Fruit fly (Drosophila melanogaster) whole organism, embryonic: ENCODE measurements around the gene CG10132.
A peak's percentile ranks its signal among the peaks of the same experiment; 100 is the strongest.

Experiments
- Asciz ChIP-seq: fragments of 200-800 bp; sonication (Bioruptor generic); optimal IDR thresholded peaks from 2 replicates; lab custom pipeline; 2017; ENCODE audit warnings: missing biosample characterization, mild to moderate bottlenecking, missing genetic modification characterization, missing genetic modification reagents
- B-H1 ChIP-seq: fragments of 200-800 bp; sonication (Bioruptor generic); IDR thresholded peaks from 3 replicates; pipeline ENCODE4 v1.3.6; 2022; ENCODE audit warnings: missing biosample characterization, missing genetic modification characterization
- CG10267 ChIP-seq: fragments of 200-800 bp; sonication (Bioruptor generic); optimal IDR thresholded peaks from 2 replicates; lab custom pipeline; 2018; ENCODE audit warnings: missing biosample characterization, mild to moderate bottlenecking, missing genetic modification characterization, moderate library complexity
- CG12659 ChIP-seq: fragments of 200-800 bp; sonication (Bioruptor generic); optimal IDR thresholded peaks from 3 replicates; lab custom pipeline; 2017; ENCODE audit warnings: mild to moderate bottlenecking, missing biosample characterization, missing genetic modification reagents, missing genetic modification characterization
- CG13624 ChIP-seq: fragments of 200-800 bp; sonication (Bioruptor generic); optimal IDR thresholded peaks from 2 replicates; lab custom pipeline; 2016; ENCODE audit warnings: missing biosample characterization, missing genetic modification characterization
- CG13894 ChIP-seq: fragments of 200-800 bp; sonication (Bioruptor generic); optimal IDR thresholded peaks from 3 replicates; lab custom pipeline; 2018; ENCODE audit warnings: missing biosample characterization, mild to moderate bottlenecking, missing genetic modification characterization, moderate library complexity
- CG15479 ChIP-seq: fragments of 200-800 bp; sonication (Bioruptor generic); optimal IDR thresholded peaks from 3 replicates; lab custom pipeline; 2019; ENCODE audit warnings: missing biosample characterization, mild to moderate bottlenecking, missing genetic modification characterization, moderate library complexity
- CG15696 ChIP-seq: fragments of 200-800 bp; sonication (Bioruptor generic); optimal IDR thresholded peaks from 2 replicates; lab custom pipeline; 2019; ENCODE audit warnings: missing biosample characterization, mild to moderate bottlenecking, missing genetic modification characterization, moderate library complexity
- CG17186 ChIP-seq: fragments of 200-800 bp; sonication (Bioruptor generic); optimal IDR thresholded peaks from 3 replicates; lab custom pipeline; 2017; ENCODE audit warnings: missing biosample characterization, missing genetic modification reagents, missing genetic modification characterization
- CG17385 ChIP-seq: fragments of 200-800 bp; sonication (Bioruptor generic); optimal IDR thresholded peaks from 3 replicates; lab custom pipeline; 2018; ENCODE audit warnings: missing biosample characterization, mild to moderate bottlenecking, missing genetic modification characterization
- CG2202 ChIP-seq: fragments of 200-800 bp; sonication (Bioruptor generic); optimal IDR thresholded peaks from 2 replicates; lab custom pipeline; 2018; ENCODE audit warnings: missing biosample characterization, mild to moderate bottlenecking, missing genetic modification characterization
- CG30431 ChIP-seq: fragments of 200-800 bp; sonication (Bioruptor generic); optimal IDR thresholded peaks from 2 replicates; lab custom pipeline; 2017; ENCODE audit warnings: missing biosample characterization, missing genetic modification characterization
- CG31388 ChIP-seq: fragments of 200-800 bp; sonication (Bioruptor generic); optimal IDR thresholded peaks from 2 replicates; lab custom pipeline; 2016; ENCODE audit warnings: missing biosample characterization, missing genetic modification characterization
- CG32532 ChIP-seq: fragments of 200-800 bp; sonication (Bioruptor generic); IDR thresholded peaks from 2 replicates; pipeline ENCODE4 v1.3.6; 2022; ENCODE audit warnings: missing biosample characterization, missing genetic modification characterization
- CG8388 ChIP-seq: fragments of 200-800 bp; sonication (Bioruptor generic); optimal IDR thresholded peaks from 2 replicates; lab custom pipeline; 2019; ENCODE audit warnings: missing biosample characterization, mild to moderate bottlenecking, missing genetic modification characterization, moderate library complexity
- CG9609 ChIP-seq: fragments of 200-800 bp; sonication (Bioruptor generic); optimal IDR thresholded peaks from 3 replicates; lab custom pipeline; 2016; ENCODE audit warnings: missing biosample characterization, missing genetic modification characterization
- CTCF ChIP-seq: fragments of 200-800 bp; sonication (Bioruptor generic); optimal IDR thresholded peaks from 2 replicates; lab custom pipeline; 2017; ENCODE audit warnings: missing biosample characterization, mild to moderate bottlenecking, missing genetic modification characterization, moderate library complexity
- Dek ChIP-seq: fragments of 200-800 bp; sonication (Bioruptor generic); optimal IDR thresholded peaks from 3 replicates; lab custom pipeline; 2019; ENCODE audit warnings: missing biosample characterization, mild to moderate bottlenecking, missing genetic modification characterization, moderate library complexity
- Doc3 ChIP-seq: fragments of 200-800 bp; sonication (Bioruptor generic); IDR thresholded peaks from 3 replicates; pipeline ENCODE4 v1.3.6; 2022; ENCODE audit warnings: missing biosample characterization, missing genetic modification characterization; ENCODE audit not compliant: partially characterized antibody
- GATAe ChIP-seq: fragments of 200-800 bp; sonication (Bioruptor generic); conservative IDR thresholded peaks from 2 replicates; pipeline ENCODE4 v1.3.6; 2022; ENCODE audit warnings: missing biosample characterization, missing genetic modification characterization
- HLH4C ChIP-seq: fragments of 200-800 bp; sonication (Bioruptor generic); IDR thresholded peaks from 3 replicates; pipeline ENCODE4 v1.3.6; 2022; ENCODE audit warnings: missing biosample characterization, missing genetic modification characterization; ENCODE audit not compliant: partially characterized antibody
- Meics ChIP-seq: fragments of 200-800 bp; sonication (Bioruptor generic); optimal IDR thresholded peaks from 2 replicates; lab custom pipeline; 2017; ENCODE audit warnings: missing biosample characterization, mild to moderate bottlenecking, missing genetic modification characterization
- Rfx ChIP-seq: fragments of 200-800 bp; sonication (Bioruptor generic); IDR thresholded peaks from 2 replicates; pipeline ENCODE4 v1.3.6; 2022; ENCODE audit warnings: missing biosample characterization, missing genetic modification characterization
- Sry-β ChIP-seq: fragments of 200-800 bp; sonication (Bioruptor generic); optimal IDR thresholded peaks from 2 replicates; lab custom pipeline; 2018; ENCODE audit warnings: missing biosample characterization, mild to moderate bottlenecking, missing genetic modification characterization, moderate library complexity
- Sry-δ ChIP-seq: fragments of 200-800 bp; sonication (Bioruptor generic); optimal IDR thresholded peaks from 2 replicates; lab custom pipeline; 2016; ENCODE audit warnings: missing biosample characterization, missing genetic modification characterization
- Xrp1 ChIP-seq: fragments of 200-800 bp; sonication (Bioruptor generic); IDR thresholded peaks from 2 replicates; pipeline ENCODE4 v1.3.6; 2022; ENCODE audit warnings: missing biosample characterization, missing genetic modification characterization
- ac ChIP-seq: fragments of 200-800 bp; sonication (Bioruptor generic); optimal IDR thresholded peaks from 3 replicates; lab custom pipeline; 2017; ENCODE audit warnings: missing biosample characterization, mild to moderate bottlenecking, missing genetic modification characterization
- amos ChIP-seq: fragments of 200-800 bp; sonication (Bioruptor generic); IDR thresholded peaks from 2 replicates; pipeline ENCODE4 v1.3.6; 2022; ENCODE audit warnings: missing biosample characterization, missing genetic modification characterization; ENCODE audit not compliant: partially characterized antibody
- ara ChIP-seq: fragments of 200-800 bp; sonication (Bioruptor generic); IDR thresholded peaks from 2 replicates; pipeline ENCODE4 v1.3.6; 2022; ENCODE audit warnings: missing biosample characterization, missing genetic modification characterization
- ato ChIP-seq: fragments of 200-800 bp; sonication (Bioruptor generic); IDR thresholded peaks from 2 replicates; pipeline ENCODE4 v1.3.6; 2022; ENCODE audit warnings: missing biosample characterization, missing genetic modification characterization; ENCODE audit not compliant: partially characterized antibody
- bbx ChIP-seq: fragments of 200-800 bp; sonication (Bioruptor generic); IDR thresholded peaks from 2 replicates; pipeline ENCODE4 v1.3.6; 2022; ENCODE audit warnings: missing biosample characterization, missing genetic modification characterization; ENCODE audit not compliant: partially characterized antibody
- br ChIP-seq: fragments of >200 bp; optimal IDR thresholded peaks from 2 replicates; lab custom pipeline; 2017
- esg ChIP-seq: fragments of 200-800 bp; sonication (Bioruptor generic); conservative IDR thresholded peaks from 2 replicates; pipeline ENCODE4 v1.3.6; 2022; ENCODE audit warnings: missing biosample characterization, missing genetic modification characterization
- fd96Cb ChIP-seq: fragments of 200-800 bp; sonication (Bioruptor generic); optimal IDR thresholded peaks from 2 replicates; lab custom pipeline; 2018; ENCODE audit warnings: missing biosample characterization, mild to moderate bottlenecking, missing genetic modification characterization, moderate library complexity
- hb ChIP-seq: fragments of 200-800 bp; sonication (Bioruptor generic); IDR thresholded peaks from 3 replicates; pipeline ENCODE4 v1.3.6; 2022; ENCODE audit warnings: missing biosample characterization, missing genetic modification characterization; ENCODE audit not compliant: partially characterized antibody
- ind ChIP-seq: fragments of 200-800 bp; sonication (Bioruptor generic); optimal IDR thresholded peaks from 3 replicates; lab custom pipeline; 2016; ENCODE audit warnings: missing biosample characterization, missing genetic modification characterization
- lola ChIP-seq, 3 experiments: fragments of >200 bp in 2 of 3; fragments of 200-800 bp in 1 of 3; sonication (Bioruptor generic) in 1 of 3; optimal IDR thresholded peaks; 2 replicates each; lab custom pipeline; 2017 to 2019; ENCODE audit warnings: missing biosample characterization in 3 of 3, missing genetic modification characterization in 3 of 3, mild to moderate bottlenecking in 1 of 3, moderate library complexity in 1 of 3
- nerfin-1 ChIP-seq: fragments of 200-800 bp; sonication (Bioruptor generic); optimal IDR thresholded peaks from 3 replicates; lab custom pipeline; 2019; ENCODE audit warnings: missing biosample characterization, mild to moderate bottlenecking, missing genetic modification characterization, moderate library complexity
- row ChIP-seq: fragments of 200-800 bp; sonication (Bioruptor generic); IDR thresholded peaks from 3 replicates; pipeline ENCODE4 v1.3.6; 2022; ENCODE audit warnings: missing biosample characterization, missing genetic modification characterization
- sc ChIP-seq, 3 experiments: fragments of >200 bp in 2 of 3; fragments of 200-800 bp in 1 of 3; sonication (Bioruptor generic) in 1 of 3; optimal IDR thresholded peaks; 2 replicates in 2 of 3; 3 replicates in 1 of 3; lab custom pipeline; 2017; ENCODE audit warnings: mild to moderate bottlenecking in 1 of 3, missing biosample characterization in 1 of 3, missing genetic modification characterization in 1 of 3, missing genetic modification reagents in 1 of 3
- schlank ChIP-seq: fragments of 200-800 bp; sonication (Bioruptor generic); optimal IDR thresholded peaks from 2 replicates; lab custom pipeline; 2018; ENCODE audit warnings: missing biosample characterization, mild to moderate bottlenecking, missing genetic modification characterization
- scrt ChIP-seq: fragments of 200-800 bp; sonication (Bioruptor generic); optimal IDR thresholded peaks from 2 replicates; lab custom pipeline; 2018; ENCODE audit warnings: missing biosample characterization, mild to moderate bottlenecking, missing genetic modification characterization, moderate library complexity
- sna ChIP-seq: fragments of 200-800 bp; sonication (Bioruptor generic); IDR thresholded peaks from 2 replicates; pipeline ENCODE4 v1.3.6; 2022; ENCODE audit warnings: missing biosample characterization, missing genetic modification characterization; ENCODE audit not compliant: partially characterized antibody
- twi ChIP-seq: fragments of 200-800 bp; optimal IDR thresholded peaks from 2 replicates; lab custom pipeline; 2019; ENCODE audit warnings: missing biosample characterization, mild to moderate bottlenecking, missing genetic modification characterization, moderate library complexity
- unc-4 ChIP-seq: fragments of 200-800 bp; sonication (Bioruptor generic); IDR thresholded peaks from 2 replicates; pipeline ENCODE4 v1.3.6; 2022; ENCODE audit warnings: missing biosample characterization, missing genetic modification characterization; ENCODE audit not compliant: partially characterized antibody
- vfl ChIP-seq: fragments of 200-800 bp; sonication (Bioruptor generic); optimal IDR thresholded peaks from 2 replicates; lab custom pipeline; 2016; ENCODE audit warnings: missing biosample characterization, missing genetic modification characterization
- zfh1 ChIP-seq: fragments of 200-800 bp; sonication (Bioruptor generic); IDR thresholded peaks from 3 replicates; pipeline ENCODE4 v1.3.6; 2022; ENCODE audit warnings: missing biosample characterization, missing genetic modification characterization

Gene CG10132

dm6 chr2L:19492934-19493686 lies 25.5 kb upstream of the CG10132 start, which contains the start of the genes swm and Ctu2 (continued):
- 0 out of 2 replicates have a peak, but pooled peaks have one; percentile 24 for TF ChIP-seq GATAe (GFP tag; lab: Robert Waterston, UW)
- TF ChIP-seq sc (optimal IDR thresholded peaks at IDR 0.05; lab: Kevin White, UChicago), result no peak
- no peak for TF ChIP-seq sc (GFP tag; optimal IDR thresholded peaks at IDR 0.05; lab: Kevin White, UChicago)
- TF ChIP-seq Xrp1 (GFP tag; lab: Robert Waterston, UW), result peak; percentile 72
- peak; percentile 79 for TF ChIP-seq CG10267 (tag; lab: Kevin White, UChicago)
- no peak for TF ChIP-seq CTCF (GFP tag; lab: Kevin White, UChicago)
- TF ChIP-seq CG17385, result peak; percentile 94
- peak; percentile 90 for TF ChIP-seq row (GFP tag; lab: Robert Waterston, UW)
- peak; percentile 94 for TF ChIP-seq Sry-β (GFP tag; lab: Kevin White, UChicago)
- peak; percentile 70 for TF ChIP-seq Doc3
- TF ChIP-seq Meics, result no peak
- no peak for TF ChIP-seq ato (GFP tag; lab: Robert Waterston, UW)
- no peak for TF ChIP-seq Asciz (GFP tag; lab: Kevin White, UChicago)
- TF ChIP-seq scrt (GFP tag; lab: Kevin White, UChicago), result no peak
- TF ChIP-seq schlank (tag; lab: Kevin White, UChicago), result no peak
- TF ChIP-seq ind, result peak; percentile 68
- TF ChIP-seq unc-4, result peak; percentile 67; the same call in 1 of the 2 replicates
- TF ChIP-seq hb, result peak; percentile 62; the same call in 1 of the 3 replicates
- TF ChIP-seq CG30431, result no peak
- TF ChIP-seq Dek (tag; lab: Kevin White, UChicago), result peak; percentile 68
- TF ChIP-seq B-H1, result peak; percentile 22; the same call in 2 of the 3 replicates
- peak; percentile 31; the same call in 1 of the 2 replicates for TF ChIP-seq esg (GFP tag; lab: Robert Waterston, UW)
- TF ChIP-seq nerfin-1 (tag; lab: Kevin White, UChicago), result peak; percentile 72
- peak; percentile 69 for TF ChIP-seq CG8388
- TF ChIP-seq zfh1 (GFP tag; lab: Robert Waterston, UW), result no peak
- TF ChIP-seq CG9609 (GFP tag; lab: Kevin White, UChicago), result no peak
- TF ChIP-seq Sry-δ (GFP tag; lab: Kevin White, UChicago), result peak; percentile 64
- TF ChIP-seq CG32532 (GFP tag; lab: Robert Waterston, UW), result peak; percentile 70
- peak; percentile 16 for TF ChIP-seq vfl
- TF ChIP-seq amos (GFP tag; lab: Robert Waterston, UW), result peak; percentile 67
- no peak for TF ChIP-seq ac (GFP tag; lab: Kevin White, UChicago)
- TF ChIP-seq lola (GFP tag; optimal IDR thresholded peaks at IDR 0.05; lab: Kevin White, UChicago), result peak in 1 of 3 experiments; percentile 73
- peak; percentile 82 for TF ChIP-seq CG12659 (GFP tag; lab: Kevin White, UChicago)
- peak; percentile 76 for TF ChIP-seq Rfx (GFP tag; lab: Robert Waterston, UW)
- peak; percentile 60; the same call in 1 of the 2 replicates for TF ChIP-seq bbx (GFP tag; lab: Robert Waterston, UW)
- peak; percentile 30 for TF ChIP-seq CG15479 (GFP tag; lab: Kevin White, UChicago)
- TF ChIP-seq CG17186 (GFP tag; lab: Kevin White, UChicago), result peak; percentile 47
- TF ChIP-seq twi (tag; lab: Kevin White, UChicago), result peak; percentile 74
- TF ChIP-seq br, result no peak
- TF ChIP-seq CG13894 (tag; lab: Kevin White, UChicago), result no peak
- no peak for TF ChIP-seq CG31388
- peak; percentile 40 for TF ChIP-seq CG2202
- peak; percentile 67; the same call in 1 of the 2 replicates for TF ChIP-seq sna (GFP tag; lab: Robert Waterston, UW)
- peak; percentile 67 for TF ChIP-seq HLH4C (GFP tag; lab: Robert Waterston, UW)
- peak; percentile 80 for TF ChIP-seq CG15696 (tag; lab: Kevin White, UChicago)
- TF ChIP-seq CG13624, result peak; percentile 17
- peak; percentile 48 for TF ChIP-seq fd96Cb (tag; lab: Kevin White, UChicago)
- no peak for TF ChIP-seq ara (GFP tag; lab: Robert Waterston, UW)
